Comparison of ENCODE assay signal across 2 fruit fly cellular contexts in the genomic region with DNA sequence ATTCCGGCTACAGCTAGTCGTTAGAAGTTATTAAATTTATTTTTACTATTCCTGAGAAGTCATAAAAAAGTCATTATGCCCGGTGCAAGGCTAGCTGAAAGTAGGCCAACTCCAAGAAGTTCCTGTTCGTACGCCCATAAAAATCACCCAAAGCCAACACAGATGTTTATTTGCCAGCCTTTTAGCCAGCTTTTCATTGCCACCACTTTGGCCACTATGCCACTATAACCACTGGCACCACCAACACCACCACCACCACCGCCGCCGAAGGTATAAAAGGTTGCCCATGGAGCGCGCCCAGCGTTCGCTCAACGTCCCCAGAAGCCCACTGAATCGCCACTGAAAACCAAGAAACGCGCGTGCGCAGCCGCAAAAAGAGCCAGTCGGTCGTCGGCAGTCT.
TF ChIP-seq lines count a peak whose summit lies in the region.

Gene CG15506 (plus strand): TSS at position 301 of the 400 bp plus-strand sequence.

- TF ChIP-seq CTCF in whole organism, embryonic (GFP tag; optimal IDR thresholded peaks at IDR 0.05; lab: Kevin White, UChicago), result no peak

TF ChIP-seq in whole organism, embryonic, 481 proteins besides CTCF, POLR2A, EP300 and RAD21:
- no peak for TF ChIP-seq CG9797 (GFP tag; optimal IDR thresholded peaks at IDR 0.05; lab: Kevin White, UChicago)
- peak; percentile 18; the same call in 1 of the 3 replicates for TF ChIP-seq ci (GFP tag; IDR thresholded peaks at IDR 0.05; lab: Robert Waterston, UW)
- no peak for TF ChIP-seq ems (GFP tag; optimal IDR thresholded peaks at IDR 0.05; lab: Kevin White, UChicago)
- peak; percentile 24; the same call in 1 of the 3 replicates for TF ChIP-seq ken (GFP tag; IDR thresholded peaks at IDR 0.05; lab: Robert Waterston, UW)
- TF ChIP-seq Ssrp (tag; optimal IDR thresholded peaks at IDR 0.05; lab: Kevin White, UChicago), result no peak

TF ChIP-seq in whole organism, prepupa, 60 proteins besides CTCF, POLR2A, EP300 and RAD21:
- TF ChIP-seq net (GFP tag; optimal IDR thresholded peaks at IDR 0.05; lab: Kevin White, UChicago) (no peak), pdm3 (GFP tag; optimal IDR thresholded peaks at IDR 0.05; lab: Kevin White, UChicago) (no peak), eg (GFP tag; IDR thresholded peaks at IDR 0.05; lab: Robert Waterston, UW) (0 out of 3 replicates have a peak, but pooled peaks have one; percentile 36), CG8632 (GFP tag; optimal IDR thresholded peaks at IDR 0.05; lab: Kevin White, UChicago) (no peak), Eip78C (GFP tag; lab: Kevin White, UChicago) (no peak), ss (GFP tag; optimal IDR thresholded peaks at IDR 0.05; lab: Kevin White, UChicago) (peak in 1 of 2 experiments; percentile 33), acj6 (GFP tag; optimal IDR thresholded peaks at IDR 0.05; lab: Kevin White, UChicago) (no peak), dac (GFP tag; optimal IDR thresholded peaks at IDR 0.05; lab: Kevin White, UChicago) (no peak), CG15336 (GFP tag; IDR thresholded peaks at IDR 0.05; lab: Robert Waterston, UW) (0 out of 2 replicates have a peak, but pooled peaks have one; percentile 7), Ets21C (GFP tag; optimal IDR thresholded peaks at IDR 0.05; lab: Kevin White, UChicago) (no peak), Eip75B (GFP tag; optimal IDR thresholded peaks at IDR 0.05; lab: Kevin White, UChicago) (no peak), Sox102F (GFP tag; optimal IDR thresholded peaks at IDR 0.05; lab: Kevin White, UChicago) (no peak), CG8119 (GFP tag; IDR thresholded peaks at IDR 0.05; lab: Robert Waterston, UW) (0 out of 3 replicates have a peak, but pooled peaks have one; percentile 25), spab (GFP tag; optimal IDR thresholded peaks at IDR 0.05; lab: Kevin White, UChicago) (no peak), CG6163 (GFP tag; IDR thresholded peaks at IDR 0.05; lab: Robert Waterston, UW) (0 out of 3 replicates have a peak, but pooled peaks have one; percentile 11)
